Fruit fly (Drosophila melanogaster): ENCODE measurements around the gene fd3F.

DNA sequence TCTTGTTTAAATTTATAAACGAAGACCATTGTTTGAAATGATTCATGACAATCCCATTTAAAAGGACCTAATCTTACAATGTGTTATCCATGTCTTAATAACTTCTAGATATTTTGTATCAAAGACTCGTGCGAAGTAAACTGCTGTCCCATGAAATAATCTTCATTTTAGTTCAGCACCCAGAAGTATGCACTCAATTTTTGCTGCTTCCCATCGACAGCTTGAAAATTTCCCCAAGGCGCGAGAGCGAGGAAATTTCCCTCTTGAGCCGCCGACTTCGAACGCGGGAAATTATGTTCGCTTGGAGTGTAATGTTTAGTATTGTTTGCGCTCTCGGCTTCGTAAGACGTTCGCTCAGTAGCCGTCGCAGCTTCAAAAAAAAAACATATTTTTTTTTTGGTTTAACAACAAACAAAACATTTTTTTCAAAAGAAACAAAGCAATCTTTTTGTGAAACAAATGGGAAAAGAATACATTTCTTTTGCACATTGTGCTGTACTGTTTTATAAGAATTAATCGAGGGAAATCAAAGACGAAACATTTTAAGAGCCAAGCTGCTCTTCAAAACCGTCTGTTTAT lies 33.7 kb downstream of the fd3F start:
- TF ChIP-seq CG34367 (tag; optimal IDR thresholded peaks at IDR 0.05): no peak
- no peak for TF ChIP-seq rn (GFP tag; IDR thresholded peaks at IDR 0.05)
- TF ChIP-seq Ets98B (GFP tag; IDR thresholded peaks at IDR 0.05): 0 out of 2 replicates have a peak, but pooled peaks have one; percentile 11
- no peak for TF ChIP-seq fd96Ca (GFP tag; IDR thresholded peaks at IDR 0.05)
- TF ChIP-seq CG9948 (tag; optimal IDR thresholded peaks at IDR 0.05): no peak
- no peak for TF ChIP-seq CG8159 (tag; optimal IDR thresholded peaks at IDR 0.05)
- no peak for TF ChIP-seq EcR (GFP tag; optimal IDR thresholded peaks at IDR 0.05)
- no peak for TF ChIP-seq Pif1B (GFP tag; optimal IDR thresholded peaks at IDR 0.05)
- TF ChIP-seq D1 (tag; optimal IDR thresholded peaks at IDR 0.05): no peak
